Worm (Caenorhabditis elegans) whole organism, L3 larva: Measurements from ENCODE around the gene pmp-4.

ENCODE experiments used
- ZK546.5 ChIP-seq: sonication (generic microtip); optimal IDR thresholded peaks from 2 replicates; lab custom pipeline; 2017; ENCODE audit warnings: missing biosample characterization, missing genetic modification characterization
- ceh-28 ChIP-seq: fragments of 150-350 bp; optimal IDR thresholded peaks from 2 replicates; lab custom pipeline; 2014; ENCODE audit warnings: missing biosample characterization, missing genetic modification reagents, missing genetic modification characterization
- lin-15B ChIP-seq: fragments of 150-350 bp; optimal IDR thresholded peaks from 2 replicates; lab custom pipeline; 2014; ENCODE audit warnings: missing biosample characterization, missing genetic modification characterization
- nhr-12 ChIP-seq: fragments of 150-350 bp; optimal IDR thresholded peaks from 2 replicates; lab custom pipeline; 2014; ENCODE audit warnings: missing biosample characterization, missing genetic modification characterization
- nhr-237 ChIP-seq: fragments of 150-350 bp; optimal IDR thresholded peaks from 2 replicates; lab custom pipeline; 2014; ENCODE audit warnings: missing biosample characterization, missing genetic modification characterization
- nhr-76 ChIP-seq: fragments of 150-350 bp; sonication (generic microtip); optimal IDR thresholded peaks from 5 replicates; lab custom pipeline; 2014; ENCODE audit warnings: missing biosample characterization, missing genetic modification characterization
- skn-1 ChIP-seq: fragments of 150-350 bp; optimal IDR thresholded peaks from 2 replicates; lab custom pipeline; 2014; ENCODE audit warnings: missing biosample characterization, missing genetic modification characterization
- unc-39 ChIP-seq: sonication (generic microtip); optimal IDR thresholded peaks from 4 replicates; lab custom pipeline; 2017; ENCODE audit warnings: missing biosample characterization, missing genetic modification characterization
- ztf-11 ChIP-seq: fragments of 150-350 bp; optimal IDR thresholded peaks from 2 replicates; lab custom pipeline; 2014; ENCODE audit warnings: missing biosample characterization, missing genetic modification characterization

- TF ChIP-seq ceh-28 (tag; lab: Kevin White, UChicago): no peak
- TF ChIP-seq ZK546.5 (tag; lab: Kevin White, UChicago): no peak
- TF ChIP-seq ztf-11: no peak
- TF ChIP-seq nhr-76 (tag; lab: Kevin White, UChicago): no peak
- no peak for TF ChIP-seq unc-39 (tag; lab: Kevin White, UChicago)
- TF ChIP-seq lin-15B (tag; lab: Kevin White, UChicago): no peak
- no peak for TF ChIP-seq nhr-237 (tag; lab: Kevin White, UChicago)
- no peak for TF ChIP-seq skn-1 (tag; lab: Kevin White, UChicago)
- TF ChIP-seq nhr-12 (tag; lab: Kevin White, UChicago): no peak
These were observed 23.4 kb downstream of the pmp-4 start, which contains the start of gene C30H6.8 for ce11 chrIV:17382029-17382428.
